Worm (Caenorhabditis elegans): Measurements from ENCODE around the gene ZK418.13.

The ZK418.13 gene

ce11 chrIII:7090545-7090944, 14.3 kb upstream of the ZK418.13 start, which contains the start of gene ZK418.10:
ZK418.10 (minus strand) TSS chrIII:7090692.
- TF ChIP-seq unc-62 (GFP tag; optimal IDR thresholded peaks at IDR 0.05): no peak

- TF ChIP-seq unc-62 (GFP tag; optimal IDR thresholded peaks at IDR 0.05): no peak
These were observed 11.5 kb upstream of the ZK418.13 start, which contains the start of gene fubl-2 for ce11 chrIII:7087691-7088323. fubl-2 (minus strand) TSS chrIII:7087741.

- TF ChIP-seq unc-62 (GFP tag; optimal IDR thresholded peaks at IDR 0.05): no peak
These were observed 10.9 kb upstream of the ZK418.13 start for ce11 chrIII:7087180-7087579.

- no peak for TF ChIP-seq unc-62 (GFP tag; optimal IDR thresholded peaks at IDR 0.05)
These were observed 8.6 kb upstream of the ZK418.13 start, which contains the start of gene tofu-7 for ce11 chrIII:7084908-7085307. tofu-7 (minus strand) TSS chrIII:7085018.

- no peak for TF ChIP-seq unc-62 (GFP tag; optimal IDR thresholded peaks at IDR 0.05)
These were observed 6.8 kb upstream of the ZK418.13 start for ce11 chrIII:7083106-7083505.

- TF ChIP-seq unc-62 (GFP tag; optimal IDR thresholded peaks at IDR 0.05): no peak
These were observed 5.2 kb upstream of the ZK418.13 start for ce11 chrIII:7081488-7081887.

ce11 chrIII:7080689-7081088, 4.4 kb upstream of the ZK418.13 start, which contains the start of gene ZK418.7:
ZK418.7 (minus strand) TSS chrIII:7080789.
- TF ChIP-seq unc-62 (GFP tag; optimal IDR thresholded peaks at IDR 0.05): no peak

- TF ChIP-seq unc-62 (GFP tag; optimal IDR thresholded peaks at IDR 0.05): no peak
These were observed 2.5 kb upstream of the ZK418.13 start, which contains the start of gene ZK418.6 for ce11 chrIII:7078737-7079136. ZK418.6 (minus strand) TSS chrIII:7078837.

ce11 chrIII:7073801-7074386, 2.4 kb downstream of the ZK418.13 start, which contains the start of gene ZK418.5:
ZK418.5 (minus strand) TSS chrIII:7073851.
- no peak for TF ChIP-seq unc-62 (GFP tag; optimal IDR thresholded peaks at IDR 0.05)

ce11 chrIII:7072452-7072851, 3.8 kb downstream of the ZK418.13 start, which contains the start of gene lin-37:
lin-37 (minus strand) TSS chrIII:7072552.
- TF ChIP-seq unc-62 (GFP tag; optimal IDR thresholded peaks at IDR 0.05): no peak

- no peak for TF ChIP-seq unc-62 (GFP tag; optimal IDR thresholded peaks at IDR 0.05)
These were observed 6.3 kb downstream of the ZK418.13 start, which contains the start of gene tmem-17 for ce11 chrIII:7069981-7070380. tmem-17 (plus strand) TSS chrIII:7070281.

- TF ChIP-seq unc-62 (GFP tag; optimal IDR thresholded peaks at IDR 0.05): no peak
These were observed 7.7 kb downstream of the ZK418.13 start, which contains the start of the genes ubc-18 and R01H2.8 for ce11 chrIII:7068520-7069113. ubc-18 (minus strand) TSS chrIII:7068570. R01H2.8 (plus strand) TSS chrIII:7069063.

- TF ChIP-seq unc-62 (GFP tag; optimal IDR thresholded peaks at IDR 0.05): no peak
These were observed 8.8 kb downstream of the ZK418.13 start, which contains the start of gene ger-1 for ce11 chrIII:7067385-7067896. ger-1 (minus strand) TSS chrIII:7067477.

- TF ChIP-seq unc-62 (GFP tag; optimal IDR thresholded peaks at IDR 0.05): no peak
These were observed 12.1 kb downstream of the ZK418.13 start, which contains the start of gene R01H2.4 for ce11 chrIII:7064185-7064584. R01H2.4 (minus strand) TSS chrIII:7064285.

ce11 chrIII:7063061-7063460, 13.2 kb downstream of the ZK418.13 start:
- TF ChIP-seq unc-62 (GFP tag; optimal IDR thresholded peaks at IDR 0.05): no peak

ce11 chrIII:7062580-7062979, 13.7 kb downstream of the ZK418.13 start, which contains the start of gene R01H2.1:
R01H2.1 (plus strand) TSS chrIII:7062880.
- no peak for TF ChIP-seq unc-62 (GFP tag; optimal IDR thresholded peaks at IDR 0.05)

All from whole organism, dauer.